Fruit fly (Drosophila melanogaster) S2 (cell line): ENCODE measurements around the gene CG16959.

ENCODE experiments used
- CG8478 ChIP-seq: fragments of >200 bp; optimal IDR thresholded peaks from 2 replicates; lab custom pipeline; 2018
- CTCF ChIP-seq, 2 experiments: fragments of >200 bp; optimal IDR thresholded peaks; 2 replicates each; lab custom pipeline; 2018

DNA sequence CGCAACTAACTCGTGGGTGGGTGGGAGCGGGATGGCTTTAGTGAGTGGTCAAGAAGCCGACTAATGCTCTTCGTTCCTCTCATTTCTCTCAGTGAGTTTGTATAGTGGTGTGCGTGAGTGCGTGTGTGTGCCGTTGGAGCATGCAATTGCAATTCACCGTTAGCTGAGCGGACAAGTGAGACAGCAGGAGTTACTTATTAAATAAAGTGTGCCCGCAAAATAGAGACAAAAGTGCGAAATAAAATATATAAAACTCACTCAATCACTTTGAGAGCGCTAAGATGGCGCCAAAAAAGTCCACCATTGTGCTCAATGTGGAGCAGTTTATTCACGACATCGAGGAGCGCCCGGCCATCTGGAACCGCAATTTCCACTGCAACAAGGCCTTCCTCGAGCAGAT lies 16.6 kb downstream of the CG16959 start:
- no peak for TF ChIP-seq CG8478
- TF ChIP-seq CTCF (optimal IDR thresholded peaks at IDR 0.05; lab: Kevin White, UChicago) = no peak
